Fruit fly (Drosophila melanogaster): Measurements from ENCODE around the gene gzl.
A peak's percentile ranks its signal among the peaks of the same experiment; 100 is the strongest.

The gzl gene

dm6 chr3R:6397611-6398092 lies 14.9 kb downstream of the gzl start (continued):
- TF ChIP-seq HLH54F (GFP tag; optimal IDR thresholded peaks at IDR 0.05) = peak; percentile 13
- no peak for TF ChIP-seq org-1 (GFP tag; optimal IDR thresholded peaks at IDR 0.05)
- TF ChIP-seq az2 (GFP tag; optimal IDR thresholded peaks at IDR 0.05) = no peak
- no peak for TF ChIP-seq CG12659 (GFP tag; optimal IDR thresholded peaks at IDR 0.05)
- TF ChIP-seq MBD-R2 (GFP tag; IDR thresholded peaks at IDR 0.05) = no peak
- TF ChIP-seq nau (GFP tag; optimal IDR thresholded peaks at IDR 0.05) = no peak
- no peak for TF ChIP-seq Jarid2 (GFP tag; optimal IDR thresholded peaks at IDR 0.05)
- no peak for TF ChIP-seq CG1529 (GFP tag; optimal IDR thresholded peaks at IDR 0.05)
- TF ChIP-seq dimm (GFP tag; IDR thresholded peaks at IDR 0.05) = no peak
- TF ChIP-seq CG7372 (GFP tag; IDR thresholded peaks at IDR 0.05) = no peak
- TF ChIP-seq p53 (GFP tag; optimal IDR thresholded peaks at IDR 0.05) = no peak
- no peak for TF ChIP-seq CG12942 (GFP tag; optimal IDR thresholded peaks at IDR 0.05)
- no peak for TF ChIP-seq CG13287 (GFP tag; IDR thresholded peaks at IDR 0.05; ENCODE audit: partially characterized antibody)
- TF ChIP-seq slp2 (GFP tag; optimal IDR thresholded peaks at IDR 0.05) = no peak
- no peak for TF ChIP-seq CG15514 (GFP tag; optimal IDR thresholded peaks at IDR 0.05)
- TF ChIP-seq Max (GFP tag; optimal IDR thresholded peaks at IDR 0.05) = no peak
- TF ChIP-seq CG10959 (GFP tag; IDR thresholded peaks at IDR 0.05) = no peak
- TF ChIP-seq CG3847 (GFP tag; IDR thresholded peaks at IDR 0.05) = 0 out of 2 replicates have a peak, but pooled peaks have one; percentile 22
- TF ChIP-seq gcm2 (GFP tag; optimal IDR thresholded peaks at IDR 0.05) = no peak
- TF ChIP-seq CG13624 (GFP tag; optimal IDR thresholded peaks at IDR 0.05) = no peak
- peak; percentile 11 for TF ChIP-seq CG7556 (GFP tag; optimal IDR thresholded peaks at IDR 0.05)
- TF ChIP-seq CG11696 (GFP tag; IDR thresholded peaks at IDR 0.05) = no peak
- TF ChIP-seq nerfin-2 (GFP tag; IDR thresholded peaks at IDR 0.05; ENCODE audit: partially characterized antibody) = peak; percentile 49
- TF ChIP-seq CG9727 (GFP tag; optimal IDR thresholded peaks at IDR 0.05) = no peak
- no peak for TF ChIP-seq Atf3 (GFP tag; optimal IDR thresholded peaks at IDR 0.05)
- TF ChIP-seq YL-1 (GFP tag; optimal IDR thresholded peaks at IDR 0.05) = no peak
- TF ChIP-seq CG12071 (GFP tag; optimal IDR thresholded peaks at IDR 0.05) = no peak
- TF ChIP-seq Drgx (GFP tag; IDR thresholded peaks at IDR 0.05) = no peak
- TF ChIP-seq Med (GFP tag) = peak; percentile 6
- no peak for TF ChIP-seq NFAT (GFP tag; IDR thresholded peaks at IDR 0.05)
- TF ChIP-seq tll (GFP tag; optimal IDR thresholded peaks at IDR 0.05) = no peak
- no peak for TF ChIP-seq Mad (GFP tag; optimal IDR thresholded peaks at IDR 0.05)
- TF ChIP-seq pum (GFP tag; optimal IDR thresholded peaks at IDR 0.05) = no peak
- no peak for TF ChIP-seq CG3838 (GFP tag; optimal IDR thresholded peaks at IDR 0.05)
- TF ChIP-seq CG9609 (GFP tag; optimal IDR thresholded peaks at IDR 0.05) = peak; percentile 4
- TF ChIP-seq bigmax (GFP tag; optimal IDR thresholded peaks at IDR 0.05) = no peak
- no peak for TF ChIP-seq trem (tag; optimal IDR thresholded peaks at IDR 0.05)
- no peak for TF ChIP-seq fru (optimal IDR thresholded peaks at IDR 0.05)
- no peak for TF ChIP-seq Elba2 (GFP tag; optimal IDR thresholded peaks at IDR 0.05)
- no peak for TF ChIP-seq E2f1 (GFP tag; IDR thresholded peaks at IDR 0.05)
- TF ChIP-seq tin (GFP tag; optimal IDR thresholded peaks at IDR 0.05) = no peak
- no peak for TF ChIP-seq Adf1 (GFP tag; IDR thresholded peaks at IDR 0.05)
- TF ChIP-seq run (tag; optimal IDR thresholded peaks at IDR 0.05) = no peak
- TF ChIP-seq CG6272 (GFP tag; IDR thresholded peaks at IDR 0.05) = no peak
- TF ChIP-seq otp (GFP tag; IDR thresholded peaks at IDR 0.05) = no peak
- no peak for TF ChIP-seq CG11398 (GFP tag; optimal IDR thresholded peaks at IDR 0.05)
- no peak for TF ChIP-seq BEAF-32 (GFP tag; optimal IDR thresholded peaks at IDR 0.05)
- TF ChIP-seq Blimp-1 (GFP tag; optimal IDR thresholded peaks at IDR 0.05) = peak; percentile 28
- TF ChIP-seq dan (GFP tag; IDR thresholded peaks at IDR 0.05) = no peak
- no peak for TF ChIP-seq z (GFP tag; IDR thresholded peaks at IDR 0.05)
- TF ChIP-seq Mrtf (GFP tag; IDR thresholded peaks at IDR 0.05) = no peak
- TF ChIP-seq Asciz (GFP tag; optimal IDR thresholded peaks at IDR 0.05) = no peak
- TF ChIP-seq CG3281 (GFP tag; optimal IDR thresholded peaks at IDR 0.05) = peak; percentile 32
